Worm (Caenorhabditis elegans) whole organism, midembryonic: ENCODE results near the gene csp-2.

Experiments
- T22C8.4 ChIP-seq: fragments of 200-800 bp; sonication (Bioruptor generic); IDR thresholded peaks from 2 replicates; pipeline ENCODE4 v1.3.6; 2022; ENCODE audit warnings: missing genetic modification characterization, missing compliant biosample characterization
- cog-1 ChIP-seq: sonication (generic microtip); optimal IDR thresholded peaks from 2 replicates; lab custom pipeline; 2016; ENCODE audit warnings: missing genetic modification characterization, missing compliant biosample characterization
- flt-1 ChIP-seq: fragments of 200-800 bp; sonication (Bioruptor generic); IDR thresholded peaks from 2 replicates; pipeline ENCODE4 v1.3.6; 2022; ENCODE audit warnings: missing genetic modification characterization, missing compliant biosample characterization
- ztf-23 ChIP-seq: fragments of 200-800 bp; sonication (Bioruptor generic); IDR thresholded peaks from 2 replicates; pipeline ENCODE4 v1.3.6; 2022; ENCODE audit warnings: missing genetic modification reagents, missing genetic modification characterization, missing compliant biosample characterization
- ztf-29 ChIP-seq: fragments of 200-800 bp; sonication (Bioruptor generic); IDR thresholded peaks from 2 replicates; pipeline ENCODE4 v1.3.6; 2022; ENCODE audit warnings: missing genetic modification reagents, missing genetic modification characterization, missing compliant biosample characterization

DNA sequence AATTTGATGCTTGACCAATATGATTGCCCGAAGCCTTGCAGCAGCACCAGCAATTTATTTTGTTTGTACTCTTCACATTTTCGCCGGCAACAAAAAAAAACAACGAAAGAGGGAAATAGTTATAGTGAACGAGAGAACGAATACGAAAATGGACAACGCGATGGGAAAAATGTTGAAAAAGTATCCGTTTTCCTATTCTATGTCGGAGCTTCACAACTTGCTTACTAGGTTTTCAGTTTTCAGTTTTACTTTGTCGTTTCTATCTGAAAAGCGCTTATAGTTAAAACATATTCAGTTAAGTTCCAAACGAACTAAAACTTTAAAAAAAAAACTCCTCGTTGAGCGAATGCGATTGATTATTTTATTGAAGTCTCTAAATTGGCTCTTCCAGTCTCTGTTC is 20.7 kb downstream of the csp-2 start:
- TF ChIP-seq T22C8.4 (GFP tag; lab: Robert Waterston, UW) (no peak), flt-1 (GFP tag; lab: Robert Waterston, UW) (no peak), ztf-29 (GFP tag; lab: Robert Waterston, UW) (no peak), cog-1 (tag; lab: Kevin White, UChicago) (no peak), ztf-23 (GFP tag; lab: Robert Waterston, UW) (no peak)
